Worm (Caenorhabditis elegans) whole organism, L2 larva: ENCODE results near the gene M117.4.

Experiments used
- alr-1 ChIP-seq: fragments of 150-350 bp; optimal IDR thresholded peaks from 2 replicates; lab custom pipeline; 2014; ENCODE audit warnings: missing biosample characterization, missing genetic modification characterization
- lsy-2 ChIP-seq, 2 experiments: fragments of 150-350 bp in 1 of 2; sonication (generic microtip) in 1 of 2; optimal IDR thresholded peaks; 2 replicates each; lab custom pipeline; 2014 to 2017; ENCODE audit warnings: missing biosample characterization in 2 of 2, missing genetic modification characterization in 2 of 2
- mbf-1 ChIP-seq: sonication (generic microtip); optimal IDR thresholded peaks from 2 replicates; lab custom pipeline; 2017; ENCODE audit warnings: missing biosample characterization, missing genetic modification characterization
- nhr-237 ChIP-seq: fragments of 150-350 bp; optimal IDR thresholded peaks from 2 replicates; lab custom pipeline; 2014; ENCODE audit warnings: missing biosample characterization, missing genetic modification characterization
- unc-55 ChIP-seq: fragments of 150-350 bp; sonication (generic microtip); optimal IDR thresholded peaks from 3 replicates; lab custom pipeline; 2014; ENCODE audit warnings: missing biosample characterization, missing genetic modification reagents, missing genetic modification characterization
- ztf-1 ChIP-seq: fragments of 200-800 bp; sonication (Bioruptor generic); conservative IDR thresholded peaks from 2 replicates; pipeline ENCODE4 v1.3.6; 2022; ENCODE audit warnings: missing genetic modification characterization, missing compliant biosample characterization

Gene M117.4

DNA sequence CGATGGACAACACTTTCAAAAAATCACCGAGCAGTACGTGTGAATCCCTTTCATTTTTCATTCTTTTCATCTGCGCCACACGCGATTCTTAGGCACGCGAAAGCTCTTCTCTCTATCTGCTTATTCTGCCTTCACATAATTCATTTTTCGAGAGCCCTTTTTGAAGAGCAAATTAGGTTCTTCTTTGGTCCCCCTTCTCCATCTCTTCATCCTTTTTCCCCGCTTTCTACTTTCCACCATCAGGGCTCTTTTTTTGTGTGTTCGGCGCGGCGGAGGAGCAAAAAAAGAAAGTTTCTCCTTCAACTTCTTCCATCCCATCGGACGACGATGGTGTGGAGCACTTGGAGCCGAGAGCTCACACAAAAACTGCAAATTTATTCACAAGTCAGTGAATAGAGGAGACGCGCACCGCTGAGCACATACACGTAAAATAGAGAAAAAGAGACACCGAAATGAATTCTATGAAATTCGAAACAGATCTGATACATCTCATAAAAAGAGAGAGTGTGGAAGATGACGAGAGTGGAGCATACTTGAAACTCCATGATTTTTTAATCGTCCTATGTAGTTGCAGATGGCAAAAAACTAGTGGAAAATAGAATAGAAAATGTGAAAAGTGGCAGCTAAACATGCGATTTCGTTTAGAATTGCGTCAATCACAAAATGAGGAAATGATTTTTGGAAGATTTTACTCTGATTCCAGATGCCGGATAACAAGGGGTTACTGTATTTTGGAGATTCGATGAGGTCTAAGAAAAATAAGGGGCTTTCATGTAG is 48.1 kb downstream of the M117.4 start:
- TF ChIP-seq lsy-2 (tag; optimal IDR thresholded peaks at IDR 0.05; lab: Kevin White, UChicago) (peak in 1 of 2 experiments; percentile 8), nhr-237 (tag; lab: Kevin White, UChicago) (no peak), ztf-1 (GFP tag; lab: Robert Waterston, UW) (no peak), unc-55 (peak; percentile 73)

DNA sequence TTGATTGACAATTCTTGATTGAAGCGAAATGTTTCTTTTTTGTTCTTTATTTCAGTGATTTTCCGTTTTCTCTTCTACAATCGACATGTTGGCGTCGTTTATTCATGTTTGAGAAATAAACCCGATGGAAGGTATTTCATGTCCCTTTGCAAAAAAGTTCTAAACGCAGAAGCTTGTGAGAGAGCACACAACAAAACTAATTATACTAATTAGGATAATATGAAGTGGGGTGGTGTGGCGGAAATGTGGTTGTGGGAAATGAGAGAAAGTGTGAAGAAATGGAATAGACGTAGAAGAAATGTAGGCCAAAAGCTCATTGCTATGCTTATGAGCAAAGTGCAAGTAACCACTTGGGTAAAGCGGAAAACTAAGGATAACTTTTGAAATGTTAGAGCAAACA is 50.5 kb downstream of the M117.4 start:
- TF ChIP-seq mbf-1 (tag; lab: Kevin White, UChicago) (no peak), alr-1 (no peak)
- TF ChIP-seq, all 48 proteins: peak for 0
